Worm (Caenorhabditis elegans) whole organism, young adult: ENCODE results near the gene tsp-8.

Source experiments
- B0261.1 ChIP-seq: sonication (generic microtip); optimal IDR thresholded peaks from 2 replicates; lab custom pipeline; 2016; ENCODE audit warnings: mild to moderate bottlenecking, missing genetic modification characterization, moderate library complexity, missing compliant biosample characterization
- B0336.3 ChIP-seq: fragments of 200-800 bp; sonication (Bioruptor generic); IDR thresholded peaks from 2 replicates; pipeline ENCODE4 v1.3.6; 2022; ENCODE audit warnings: missing genetic modification characterization, missing compliant biosample characterization
- F10E7.11 ChIP-seq: sonication (generic microtip); optimal IDR thresholded peaks from 2 replicates; lab custom pipeline; 2017; ENCODE audit warnings: mild to moderate bottlenecking, missing genetic modification characterization, moderate library complexity, missing compliant biosample characterization
- F23B12.7 ChIP-seq: sonication (generic microtip); optimal IDR thresholded peaks from 2 replicates; lab custom pipeline; 2017; ENCODE audit warnings: missing genetic modification characterization, mild to moderate bottlenecking, missing compliant biosample characterization, antibody characterized with exemption, moderate library complexity; ENCODE audit not compliant: insufficient read depth
- F57C9.4 ChIP-seq: sonication (generic microtip); optimal IDR thresholded peaks from 2 replicates; lab custom pipeline; 2017; ENCODE audit warnings: mild to moderate bottlenecking, missing genetic modification characterization, missing compliant biosample characterization
- K11D2.4 ChIP-seq: fragments of 200-800 bp; sonication (Bioruptor generic); IDR thresholded peaks from 2 replicates; pipeline ENCODE4 v1.3.6; 2022; ENCODE audit warnings: missing genetic modification reagents, missing genetic modification characterization, missing compliant biosample characterization
- K12H6.12 ChIP-seq: fragments of 200-800 bp; sonication (Bioruptor generic); optimal IDR thresholded peaks from 2 replicates; lab custom pipeline; 2018; ENCODE audit warnings: mild to moderate bottlenecking, missing genetic modification characterization, missing compliant biosample characterization
- Y53G8AR.9 ChIP-seq: fragments of 200-800 bp; sonication (Bioruptor generic); conservative IDR thresholded peaks from 2 replicates; pipeline ENCODE4 v1.3.6; 2022; ENCODE audit warnings: missing genetic modification reagents, missing genetic modification characterization, missing compliant biosample characterization
- Y79H2A.3 ChIP-seq: fragments of 200-800 bp; sonication (Bioruptor generic); conservative IDR thresholded peaks from 2 replicates; pipeline ENCODE4 v1.3.6; 2022; ENCODE audit warnings: missing genetic modification reagents, missing genetic modification characterization, missing compliant biosample characterization
- ama-1 ChIP-seq, 3 experiments: fragments of 150-350 bp in 1 of 3; sonication (generic microtip) in 2 of 3; optimal IDR thresholded peaks; 2 replicates each; lab custom pipeline; 2014 to 2018; ENCODE audit warnings: missing biosample characterization in 2 of 3, missing genetic modification characterization in 2 of 3, missing genetic modification reagents in 2 of 3
- atf-7 ChIP-seq: sonication (generic microtip); optimal IDR thresholded peaks from 2 replicates; lab custom pipeline; 2017; ENCODE audit warnings: mild to moderate bottlenecking, missing genetic modification characterization, missing compliant biosample characterization
- attf-5 ChIP-seq: fragments of 200-800 bp; sonication (Bioruptor generic); optimal IDR thresholded peaks from 2 replicates; lab custom pipeline; 2018; ENCODE audit warnings: mild to moderate bottlenecking, missing genetic modification characterization, missing compliant biosample characterization
- attf-6 ChIP-seq: fragments of 200-800 bp; sonication (Bioruptor generic); IDR thresholded peaks from 2 replicates; pipeline ENCODE4 v1.3.6; 2022; ENCODE audit warnings: missing genetic modification reagents, missing genetic modification characterization, missing compliant biosample characterization
- ceh-100 ChIP-seq: fragments of 200-800 bp; sonication (Bioruptor generic); IDR thresholded peaks from 2 replicates; pipeline ENCODE4 v1.3.6; 2022; ENCODE audit warnings: missing genetic modification reagents, missing genetic modification characterization, missing compliant biosample characterization
- ceh-27 ChIP-seq: fragments of 200-800 bp; sonication (Bioruptor generic); optimal IDR thresholded peaks from 2 replicates; lab custom pipeline; 2018; ENCODE audit warnings: mild to moderate bottlenecking, missing genetic modification characterization, moderate library complexity, missing compliant biosample characterization
- ceh-40 ChIP-seq: fragments of 200-800 bp; sonication (Bioruptor generic); IDR thresholded peaks from 2 replicates; pipeline ENCODE4 v1.3.6; 2022; ENCODE audit warnings: missing genetic modification characterization, missing compliant biosample characterization
- chd-7 ChIP-seq: sonication (generic microtip); optimal IDR thresholded peaks from 2 replicates; lab custom pipeline; 2016; ENCODE audit warnings: mild to moderate bottlenecking, missing genetic modification characterization, moderate library complexity, missing compliant biosample characterization
- dox-1 ChIP-seq: fragments of 200-800 bp; sonication (Bioruptor generic); IDR thresholded peaks from 2 replicates; pipeline ENCODE4 v1.3.6; 2022; ENCODE audit warnings: missing genetic modification reagents, missing genetic modification characterization, missing compliant biosample characterization
- dpl-1 ChIP-seq: fragments of 150-350 bp; optimal IDR thresholded peaks from 2 replicates; lab custom pipeline; 2014; ENCODE audit warnings: missing biosample characterization, missing genetic modification reagents, missing genetic modification characterization
- efl-1 ChIP-seq: fragments of 150-350 bp; optimal IDR thresholded peaks from 2 replicates; lab custom pipeline; 2014; ENCODE audit warnings: missing biosample characterization, missing genetic modification reagents, missing genetic modification characterization
- egl-44 ChIP-seq: fragments of 200-800 bp; sonication (Bioruptor generic); IDR thresholded peaks from 2 replicates; pipeline ENCODE4 v1.3.6; 2022; ENCODE audit warnings: missing genetic modification reagents, missing genetic modification characterization, missing compliant biosample characterization
- egrh-3 ChIP-seq: fragments of 200-800 bp; sonication (Bioruptor generic); IDR thresholded peaks from 2 replicates; pipeline ENCODE4 v1.3.6; 2022; ENCODE audit warnings: missing genetic modification reagents, missing genetic modification characterization, missing compliant biosample characterization
- him-1 ChIP-seq: sonication (generic microtip); optimal IDR thresholded peaks from 2 replicates; lab custom pipeline; 2016; ENCODE audit warnings: missing genotype, missing genetic modification reagents, missing genetic modification characterization, missing compliant biosample characterization
- hmg-20 ChIP-seq: fragments of 200-800 bp; sonication (Bioruptor generic); IDR thresholded peaks from 2 replicates; pipeline ENCODE4 v1.3.6; 2022; ENCODE audit warnings: missing genetic modification reagents, missing genetic modification characterization, missing compliant biosample characterization
- let-526 ChIP-seq: fragments of 200-800 bp; sonication (Bioruptor generic); IDR thresholded peaks from 2 replicates; pipeline ENCODE4 v1.3.6; 2022; ENCODE audit warnings: missing genetic modification reagents, missing genetic modification characterization, missing compliant biosample characterization
- lin-54 ChIP-seq: fragments of 200-800 bp; sonication (Bioruptor generic); optimal IDR thresholded peaks from 2 replicates; lab custom pipeline; 2018; ENCODE audit warnings: mild to moderate bottlenecking, missing genetic modification characterization, missing compliant biosample characterization
- nfyb-1 ChIP-seq: fragments of 200-800 bp; sonication (Bioruptor generic); IDR thresholded peaks from 2 replicates; pipeline ENCODE4 v1.3.6; 2022; ENCODE audit warnings: missing genetic modification reagents, missing genetic modification characterization, missing compliant biosample characterization
- nhr-120 ChIP-seq: fragments of 200-800 bp; sonication (Bioruptor generic); IDR thresholded peaks from 2 replicates; pipeline ENCODE4 v1.3.6; 2022; ENCODE audit warnings: missing genetic modification characterization, missing compliant biosample characterization
- pbrm-1 ChIP-seq: fragments of 200-800 bp; sonication (Bioruptor generic); IDR thresholded peaks from 2 replicates; pipeline ENCODE4 v1.3.6; 2022; ENCODE audit warnings: missing genetic modification reagents, missing genetic modification characterization, missing compliant biosample characterization
- rec-8 ChIP-seq, 2 experiments: sonication (generic microtip); optimal IDR thresholded peaks; 2 replicates each; lab custom pipeline; 2016; ENCODE audit warnings: mild to moderate bottlenecking in 2 of 2, missing genetic modification characterization in 2 of 2, missing genetic modification reagents in 2 of 2, missing genotype in 2 of 2, missing biosample characterization in 1 of 2, missing compliant biosample characterization in 1 of 2, moderate library complexity in 1 of 2
- repo-1 ChIP-seq: sonication (generic microtip); optimal IDR thresholded peaks from 2 replicates; lab custom pipeline; 2017; ENCODE audit warnings: mild to moderate bottlenecking, missing genetic modification characterization, missing compliant biosample characterization
- sdz-38 ChIP-seq: sonication (generic microtip); optimal IDR thresholded peaks from 2 replicates; lab custom pipeline; 2016; ENCODE audit warnings: missing genotype, missing genetic modification characterization, missing compliant biosample characterization
- sea-2 ChIP-seq: fragments of 200-800 bp; sonication (Bioruptor generic); IDR thresholded peaks from 2 replicates; pipeline ENCODE4 v1.3.6; 2022; ENCODE audit warnings: missing genetic modification characterization, missing compliant biosample characterization
- snpc-1.1 ChIP-seq: sonication (generic microtip); optimal IDR thresholded peaks from 2 replicates; lab custom pipeline; 2017; ENCODE audit warnings: missing genetic modification characterization, mild to moderate bottlenecking, missing compliant biosample characterization, antibody characterized with exemption, moderate library complexity, missing genotype, missing genetic modification reagents; ENCODE audit not compliant: insufficient read depth
- somi-1 ChIP-seq: fragments of 200-800 bp; sonication (Bioruptor generic); optimal IDR thresholded peaks from 2 replicates; lab custom pipeline; 2018; ENCODE audit warnings: mild to moderate bottlenecking, missing genetic modification characterization, missing compliant biosample characterization
- sptf-2 ChIP-seq: fragments of 200-800 bp; sonication (Bioruptor generic); optimal IDR thresholded peaks from 2 replicates; lab custom pipeline; 2018; ENCODE audit warnings: mild to moderate bottlenecking, missing genetic modification characterization, missing compliant biosample characterization
- tlf-1 ChIP-seq: fragments of 200-800 bp; sonication (Bioruptor generic); optimal IDR thresholded peaks from 2 replicates; lab custom pipeline; 2018; ENCODE audit warnings: mild to moderate bottlenecking, missing genetic modification characterization, missing compliant biosample characterization
- xnd-1 ChIP-seq: sonication (generic microtip); optimal IDR thresholded peaks from 2 replicates; lab custom pipeline; 2016; ENCODE audit warnings: missing genotype, missing genetic modification reagents, missing genetic modification characterization, missing compliant biosample characterization
- ztf-26 ChIP-seq: sonication (generic microtip); optimal IDR thresholded peaks from 2 replicates; lab custom pipeline; 2017; ENCODE audit warnings: missing genetic modification characterization, missing compliant biosample characterization
- ztf-28 ChIP-seq: fragments of 200-800 bp; sonication (Bioruptor generic); IDR thresholded peaks from 2 replicates; pipeline ENCODE4 v1.3.6; 2022; ENCODE audit warnings: missing genetic modification reagents, missing genetic modification characterization, missing compliant biosample characterization
- ztf-3 ChIP-seq: fragments of 200-800 bp; sonication (Bioruptor generic); optimal IDR thresholded peaks from 2 replicates; lab custom pipeline; 2018; ENCODE audit warnings: mild to moderate bottlenecking, missing genetic modification characterization, missing compliant biosample characterization
- ztf-6 ChIP-seq: fragments of 200-800 bp; sonication (Bioruptor generic); IDR thresholded peaks from 2 replicates; pipeline ENCODE4 v1.3.6; 2022; ENCODE audit warnings: missing genetic modification reagents, missing genetic modification characterization, missing compliant biosample characterization

The tsp-8 gene

ce11 chrX:14746948-14747347 is 17.6 kb upstream of the tsp-8 start, which contains the start of gene C05G5.2 (continued):
- TF ChIP-seq xnd-1 (tag; lab: Kevin White, UChicago) (no peak), somi-1 (GFP tag; lab: Kevin White, UChicago) (no peak), ztf-28 (GFP tag; lab: Robert Waterston, UW) (no peak), attf-6 (GFP tag; lab: Robert Waterston, UW) (no peak), sea-2 (no peak), F57C9.4 (tag; lab: Kevin White, UChicago) (no peak), let-526 (GFP tag; lab: Robert Waterston, UW) (0 out of 2 replicates have a peak, but pooled peaks have one; percentile 18), ceh-27 (GFP tag; lab: Kevin White, UChicago) (peak; percentile 92), efl-1 (GFP tag; lab: Kevin White, UChicago) (peak; percentile 1), atf-7 (peak; percentile 30), hmg-20 (GFP tag; lab: Robert Waterston, UW) (0 out of 2 replicates have a peak, but pooled peaks have one; percentile 30), B0261.1 (tag; lab: Kevin White, UChicago) (no peak), repo-1 (tag; lab: Kevin White, UChicago) (no peak), nhr-120 (no peak), ceh-40 (GFP tag; lab: Robert Waterston, UW) (no peak), him-1 (tag; lab: Kevin White, UChicago) (no peak), ceh-100 (GFP tag; lab: Robert Waterston, UW) (no peak), B0336.3 (GFP tag; lab: Robert Waterston, UW) (no peak; the same call in 1 of the 2 replicates), Y79H2A.3 (GFP tag; lab: Robert Waterston, UW) (no peak), Y53G8AR.9 (peak; percentile 41; the same call in 1 of the 2 replicates), ztf-6 (no peak), egl-44 (GFP tag; lab: Robert Waterston, UW) (no peak), K11D2.4 (GFP tag; lab: Robert Waterston, UW) (peak; percentile 86), dox-1 (peak; percentile 95), sptf-2 (no peak), F10E7.11 (tag; lab: Kevin White, UChicago) (no peak), egrh-3 (GFP tag; lab: Robert Waterston, UW) (peak; percentile 57), attf-5 (peak; percentile 96), K12H6.12 (tag; lab: Kevin White, UChicago) (peak; percentile 84), snpc-1.1 (no peak), rec-8 (tag; optimal IDR thresholded peaks at IDR 0.05; lab: Kevin White, UChicago) (no peak), sdz-38 (tag; lab: Kevin White, UChicago) (no peak), ztf-26 (tag; lab: Kevin White, UChicago) (peak; percentile 70), tlf-1 (GFP tag; lab: Kevin White, UChicago) (peak; percentile 26), dpl-1 (GFP tag; lab: Kevin White, UChicago) (peak; percentile 8), ama-1 (optimal IDR thresholded peaks at IDR 0.05; lab: Kevin White, UChicago) (no peak), ama-1 (GFP tag; optimal IDR thresholded peaks at IDR 0.05; lab: Kevin White, UChicago) (no peak), lin-54 (GFP tag; lab: Kevin White, UChicago) (no peak), pbrm-1 (GFP tag; lab: Robert Waterston, UW) (0 out of 2 replicates have a peak, but pooled peaks have one; percentile 40), ztf-3 (GFP tag; lab: Kevin White, UChicago) (no peak), chd-7 (no peak), F23B12.7 (tag; lab: Kevin White, UChicago) (peak; percentile 61), nfyb-1 (GFP tag; lab: Robert Waterston, UW) (no peak; the same call in 1 of the 2 replicates)
